Fruit fly (Drosophila melanogaster): ENCODE data around the gene Gnpnat.

The Gnpnat gene

dm6 chr3R:29716782-29717317, 21.2 kb upstream of the Gnpnat start, which contains the start of gene Obp99b (continued):
- TF ChIP-seq ac (GFP tag; optimal IDR thresholded peaks at IDR 0.05) (peak; percentile 83), ken (GFP tag; IDR thresholded peaks at IDR 0.05) (peak; percentile 85), Nf-YA (GFP tag; IDR thresholded peaks at IDR 0.05) (peak; percentile 71), vvl (GFP tag; IDR thresholded peaks at IDR 0.05) (peak; percentile 89), CG2116 (GFP tag; optimal IDR thresholded peaks at IDR 0.05) (peak; percentile 23), lilli (GFP tag; optimal IDR thresholded peaks at IDR 0.05) (peak; percentile 32), BtbVII (GFP tag; optimal IDR thresholded peaks at IDR 0.05) (peak; percentile 79), CG30403 (GFP tag; optimal IDR thresholded peaks at IDR 0.05) (peak; percentile 18), CG1529 (GFP tag; optimal IDR thresholded peaks at IDR 0.05) (peak; percentile 83), NC2β (GFP tag; optimal IDR thresholded peaks at IDR 0.05) (peak; percentile 82), ftz-f1 (GFP tag; optimal IDR thresholded peaks at IDR 0.05) (peak; percentile 5), CG6791 (GFP tag; IDR thresholded peaks at IDR 0.05; ENCODE audit: partially characterized antibody) (no peak), CG4404 (GFP tag; IDR thresholded peaks at IDR 0.05) (peak; percentile 53), CG13123 (GFP tag; optimal IDR thresholded peaks at IDR 0.05) (no peak), CTCF (GFP tag; optimal IDR thresholded peaks at IDR 0.05) (peak; percentile 94), Sox100B (GFP tag; optimal IDR thresholded peaks at IDR 0.05) (peak; percentile 69), CG4282 (GFP tag; optimal IDR thresholded peaks at IDR 0.05) (peak; percentile 14), wor (GFP tag; IDR thresholded peaks at IDR 0.05) (peak; percentile 57), Hr3 (GFP tag; optimal IDR thresholded peaks at IDR 0.05) (peak; percentile 60), mam (GFP tag; optimal IDR thresholded peaks at IDR 0.05) (peak; percentile 45), abd-A (tag; optimal IDR thresholded peaks at IDR 0.05) (no peak), Sox102F (GFP tag; optimal IDR thresholded peaks at IDR 0.05) (peak; percentile 68), nau (GFP tag; optimal IDR thresholded peaks at IDR 0.05) (peak; percentile 70), CG31365 (tag; optimal IDR thresholded peaks at IDR 0.05) (peak; percentile 63), CG6813 (GFP tag; optimal IDR thresholded peaks at IDR 0.05) (peak; percentile 82), CG33213 (GFP tag; optimal IDR thresholded peaks at IDR 0.05) (peak; percentile 86), Sry-δ (GFP tag; optimal IDR thresholded peaks at IDR 0.05) (peak; percentile 9), CG9876 (GFP tag; optimal IDR thresholded peaks at IDR 0.05) (peak; percentile 50), CG13624 (GFP tag; optimal IDR thresholded peaks at IDR 0.05) (peak; percentile 73), CG14441 (GFP tag; IDR thresholded peaks at IDR 0.05) (peak; percentile 69), fd96Cb (tag; optimal IDR thresholded peaks at IDR 0.05) (peak; percentile 47), grau (tag; optimal IDR thresholded peaks at IDR 0.05) (peak; percentile 55), CG10543 (GFP tag; optimal IDR thresholded peaks at IDR 0.05) (peak; percentile 63), gsb (GFP tag; IDR thresholded peaks at IDR 0.05) (peak; percentile 63), Ada2b (GFP tag; IDR thresholded peaks at IDR 0.05) (peak; percentile 61), onecut (GFP tag; IDR thresholded peaks at IDR 0.05) (peak; percentile 92), HmgZ (tag; optimal IDR thresholded peaks at IDR 0.05) (peak; percentile 24), nmo (GFP tag; optimal IDR thresholded peaks at IDR 0.05) (peak; percentile 60), zfh2 (GFP tag; optimal IDR thresholded peaks at IDR 0.05) (no peak), hth (optimal IDR thresholded peaks at IDR 0.05) (no peak), CG9817 (tag; optimal IDR thresholded peaks at IDR 0.05) (peak; percentile 66), CG12236 (GFP tag; optimal IDR thresholded peaks at IDR 0.05) (peak; percentile 66), CG10979 (tag; optimal IDR thresholded peaks at IDR 0.05) (peak; percentile 85), stwl (tag; optimal IDR thresholded peaks at IDR 0.05) (peak; percentile 32), yki (optimal IDR thresholded peaks at IDR 0.05) (no peak), tin (GFP tag; optimal IDR thresholded peaks at IDR 0.05) (peak; percentile 86), fd102C (GFP tag; optimal IDR thresholded peaks at IDR 0.05) (peak; percentile 73), fru (optimal IDR thresholded peaks at IDR 0.05) (no peak), CG31388 (GFP tag; optimal IDR thresholded peaks at IDR 0.05) (peak; percentile 14), CG17568 (GFP tag; optimal IDR thresholded peaks at IDR 0.05) (peak; percentile 70), Camta (GFP tag; optimal IDR thresholded peaks at IDR 0.05) (peak; percentile 73), CG11247 (GFP tag; IDR thresholded peaks at IDR 0.05) (peak; percentile 87), Oli (tag; optimal IDR thresholded peaks at IDR 0.05) (peak; percentile 70)
